Worm (Caenorhabditis elegans): ENCODE results near the gene F49E8.8.
A peak's percentile ranks its signal among the peaks of the same experiment; 100 is the strongest.

The F49E8.8 gene

ce11 chrIV:7512617-7513233 lies 43.7 kb upstream of the F49E8.8 start, which contains the start of the genes plc-4 and R05G6.4 (continued):
- peak; percentile 49 for TF ChIP-seq unc-55 (GFP tag; optimal IDR thresholded peaks at IDR 0.05)
- no peak for TF ChIP-seq dmd-4 (tag; optimal IDR thresholded peaks at IDR 0.05)
- TF ChIP-seq sma-3 (GFP tag; optimal IDR thresholded peaks at IDR 0.05), result no peak
- TF ChIP-seq mab-5 (tag; optimal IDR thresholded peaks at IDR 0.05), result no peak
- TF ChIP-seq nhr-21 (tag; optimal IDR thresholded peaks at IDR 0.05), result no peak
- no peak for TF ChIP-seq snpc-4 (tag; optimal IDR thresholded peaks at IDR 0.05)
- peak; percentile 61 for TF ChIP-seq C34F6.9 (tag; optimal IDR thresholded peaks at IDR 0.05)
- no peak for TF ChIP-seq alr-1 (tag; optimal IDR thresholded peaks at IDR 0.05)
- TF ChIP-seq ztf-4 (tag; optimal IDR thresholded peaks at IDR 0.05), result no peak
- TF ChIP-seq nhr-12 (tag; optimal IDR thresholded peaks at IDR 0.05), result no peak
- TF ChIP-seq ceh-16 (tag; optimal IDR thresholded peaks at IDR 0.05), result no peak
- no peak for TF ChIP-seq nhr-11 (tag; optimal IDR thresholded peaks at IDR 0.05)
- TF ChIP-seq sem-4 (tag; optimal IDR thresholded peaks at IDR 0.05), result no peak

DNA sequence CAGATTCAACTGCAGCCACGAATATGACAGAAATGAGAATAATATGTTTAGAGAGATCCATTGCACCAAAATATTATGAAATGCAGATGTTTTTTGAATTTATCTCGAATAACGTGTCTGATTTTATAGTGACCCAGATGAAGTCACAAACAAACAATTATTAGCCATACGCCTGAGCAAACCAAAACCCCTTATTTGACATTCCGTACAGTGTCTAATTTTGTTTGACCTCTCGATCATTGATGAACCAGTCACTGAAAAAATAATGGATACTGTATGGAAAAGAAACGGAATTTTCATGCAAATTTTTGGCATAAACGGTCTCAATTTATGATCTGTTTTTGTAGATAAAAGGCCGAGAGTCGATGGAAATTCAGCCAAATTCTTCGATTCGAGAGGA lies 40.3 kb upstream of the F49E8.8 start, which contains the start of the genes R05G6.9 and R05G6.3:
Gene R05G6.9, minus strand, starts transcription at position 101 of the 400 bp plus-strand sequence.
Gene R05G6.3, plus strand, starts transcription at position 386 of the 400 bp plus-strand sequence.
- no peak for TF ChIP-seq lsy-2 (tag; optimal IDR thresholded peaks at IDR 0.05)

DNA sequence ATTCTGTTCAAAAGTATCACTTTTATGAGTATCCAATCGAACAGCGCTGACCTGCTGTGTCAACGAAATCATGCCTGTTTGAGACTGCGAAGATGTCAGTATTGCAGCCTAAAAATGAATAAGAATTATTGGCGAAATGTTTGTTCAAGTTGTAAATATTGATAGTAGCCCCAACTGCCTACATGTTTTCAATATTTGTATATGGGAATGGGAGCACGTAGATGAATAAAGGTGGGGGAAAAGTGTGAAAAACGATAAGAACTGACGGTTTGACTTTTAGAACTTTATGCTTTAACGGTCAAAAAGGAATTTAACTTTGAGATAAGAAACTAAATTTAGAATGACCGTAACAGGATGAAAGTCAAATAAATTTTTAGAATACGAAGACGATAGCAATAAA lies 36.2 kb upstream of the F49E8.8 start:
- TF ChIP-seq ceh-16 (tag; optimal IDR thresholded peaks at IDR 0.05) (no peak), nhr-237 (tag; optimal IDR thresholded peaks at IDR 0.05) (no peak), fos-1 (tag; optimal IDR thresholded peaks at IDR 0.05) (peak; percentile 58), unc-62 (GFP tag; optimal IDR thresholded peaks at IDR 0.05) (no peak)

- no peak for TF ChIP-seq alr-1 (tag; optimal IDR thresholded peaks at IDR 0.05)
- TF ChIP-seq R02D3.7 (tag; optimal IDR thresholded peaks at IDR 0.05), result no peak
- TF ChIP-seq crh-2 (tag; optimal IDR thresholded peaks at IDR 0.05), result peak; percentile 6
- TF ChIP-seq sma-9 (GFP tag; optimal IDR thresholded peaks at IDR 0.05), result peak; percentile 7
- no peak for TF ChIP-seq sma-9 (tag; optimal IDR thresholded peaks at IDR 0.05)
Measured at ce11 chrIV:7520841-7521240, 35.6 kb upstream of the F49E8.8 start.

ce11 chrIV:7521591-7521990 lies 34.8 kb upstream of the F49E8.8 start:
- no peak for TF ChIP-seq mab-5 (tag; optimal IDR thresholded peaks at IDR 0.05)

ce11 chrIV:7523744-7524143 lies 32.7 kb upstream of the F49E8.8 start:
- TF ChIP-seq peb-1 (tag; optimal IDR thresholded peaks at IDR 0.05) (no peak), sem-4 (tag; optimal IDR thresholded peaks at IDR 0.05) (no peak), lsy-2 (tag; optimal IDR thresholded peaks at IDR 0.05) (no peak), nhr-10 (tag; optimal IDR thresholded peaks at IDR 0.05) (no peak), zag-1 (tag; optimal IDR thresholded peaks at IDR 0.05) (no peak), nhr-12 (tag; optimal IDR thresholded peaks at IDR 0.05) (no peak), mbf-1 (tag; optimal IDR thresholded peaks at IDR 0.05) (no peak), nhr-21 (tag; optimal IDR thresholded peaks at IDR 0.05) (no peak), nhr-25 (tag; optimal IDR thresholded peaks at IDR 0.05) (no peak), aly-2 (tag; optimal IDR thresholded peaks at IDR 0.05) (no peak), sma-9 (GFP tag; optimal IDR thresholded peaks at IDR 0.05) (no peak), sma-9 (tag; optimal IDR thresholded peaks at IDR 0.05) (no peak), mab-5 (tag; optimal IDR thresholded peaks at IDR 0.05) (no peak), egl-27 (tag; optimal IDR thresholded peaks at IDR 0.05) (no peak)

ce11 chrIV:7530226-7531070 lies 26.0 kb upstream of the F49E8.8 start:
- no peak for TF ChIP-seq peb-1 (tag; optimal IDR thresholded peaks at IDR 0.05)
- no peak for TF ChIP-seq unc-55 (GFP tag; optimal IDR thresholded peaks at IDR 0.05)
- no peak for TF ChIP-seq elt-1 (tag; optimal IDR thresholded peaks at IDR 0.05)
- TF ChIP-seq sma-9 (GFP tag; optimal IDR thresholded peaks at IDR 0.05), result no peak
- no peak for TF ChIP-seq sma-9 (tag; optimal IDR thresholded peaks at IDR 0.05)
- TF ChIP-seq fos-1 (tag; optimal IDR thresholded peaks at IDR 0.05), result peak; percentile 34

Data from whole organism, L2 larva.